Worm (Caenorhabditis elegans): ENCODE measurements around the gene sri-18.

DNA sequence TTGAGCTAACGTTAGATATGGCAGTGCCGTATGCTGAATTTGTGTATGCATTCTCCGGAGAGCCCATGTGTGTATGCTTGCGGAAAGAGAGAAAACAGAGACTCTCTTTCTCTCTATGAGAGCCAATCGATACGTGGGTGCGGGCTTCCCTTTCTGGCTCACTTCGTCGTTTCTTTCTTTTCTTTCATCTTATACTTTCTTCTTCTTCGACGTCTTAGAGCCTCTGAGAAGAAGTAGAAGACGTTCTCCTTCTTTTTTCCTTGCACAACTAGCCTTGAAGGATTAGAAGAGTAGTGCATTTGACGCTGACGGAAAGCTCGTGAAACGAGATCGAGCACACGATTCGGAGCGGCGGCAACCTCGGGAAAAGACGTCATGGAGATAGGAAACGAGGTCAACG is 13.5 kb upstream of the sri-18 start:
- TF ChIP-seq mxl-1 (tag; optimal IDR thresholded peaks at IDR 0.05) (no peak), lin-35 (GFP tag; optimal IDR thresholded peaks at IDR 0.05) (peak in 1 of 3 experiments; percentile 45), nfyb-1 (GFP tag; IDR thresholded peaks at IDR 0.05) (no peak; the same call in 1 of the 2 replicates), unc-62 (GFP tag; optimal IDR thresholded peaks at IDR 0.05) (no peak), hlh-12 (tag; optimal IDR thresholded peaks at IDR 0.05) (no peak)
